Worm (Caenorhabditis elegans) whole organism, L4/young adult: ENCODE measurements around the gene twk-9.

Experiments used
- W03F9.2 ChIP-seq: fragments of 150-350 bp; optimal IDR thresholded peaks from 2 replicates; lab custom pipeline; 2014; ENCODE audit warnings: missing biosample characterization, missing genetic modification characterization
- dao-5 ChIP-seq: sonication (generic microtip); optimal IDR thresholded peaks from 2 replicates; lab custom pipeline; 2016; ENCODE audit warnings: missing genotype, missing genetic modification characterization, moderate library complexity, missing compliant biosample characterization
- him-1 ChIP-seq: sonication (generic microtip); optimal IDR thresholded peaks from 2 replicates; lab custom pipeline; 2016; ENCODE audit warnings: missing genotype, missing genetic modification reagents, missing genetic modification characterization, missing compliant biosample characterization

- no peak for TF ChIP-seq W03F9.2 (tag; lab: Kevin White, UChicago)
- TF ChIP-seq him-1 = no peak
- TF ChIP-seq dao-5 (tag; lab: Kevin White, UChicago) = no peak
These were observed 44.3 kb downstream of the twk-9 start, which contains the start of gene cka-1 for ce11 chrIV:9737204-9737790.
